Fruit fly (Drosophila melanogaster) whole organism, prepupa: ENCODE measurements around the gene bnl.

Source experiments
- CG15336 ChIP-seq: fragments of 200-800 bp; sonication (Bioruptor generic); IDR thresholded peaks from 2 replicates; pipeline ENCODE4 v1.3.6; 2022; ENCODE audit warnings: missing biosample characterization, missing genetic modification characterization
- Hr38 ChIP-seq: sonication (Bioruptor generic); optimal IDR thresholded peaks from 2 replicates; lab custom pipeline; 2016; ENCODE audit warnings: missing biosample characterization, missing genetic modification characterization
- esn ChIP-seq: fragments of 200-800 bp; sonication (Bioruptor generic); optimal IDR thresholded peaks from 2 replicates; lab custom pipeline; 2016; ENCODE audit warnings: missing biosample characterization, mild to moderate bottlenecking, missing genetic modification characterization, moderate library complexity
- fd59A ChIP-seq: fragments of 200-800 bp; sonication (Bioruptor generic); optimal IDR thresholded peaks from 2 replicates; lab custom pipeline; 2017; ENCODE audit warnings: missing biosample characterization, mild to moderate bottlenecking, missing genetic modification characterization, missing genetic modification reagents
- net ChIP-seq: fragments of 200-800 bp; sonication (Bioruptor generic); optimal IDR thresholded peaks from 3 replicates; lab custom pipeline; 2016; ENCODE audit warnings: missing biosample characterization, missing genetic modification characterization
- vri ChIP-seq: fragments of 200-800 bp; sonication (Bioruptor generic); optimal IDR thresholded peaks from 3 replicates; lab custom pipeline; 2016; ENCODE audit warnings: missing biosample characterization, mild to moderate bottlenecking, missing genetic modification characterization

DNA sequence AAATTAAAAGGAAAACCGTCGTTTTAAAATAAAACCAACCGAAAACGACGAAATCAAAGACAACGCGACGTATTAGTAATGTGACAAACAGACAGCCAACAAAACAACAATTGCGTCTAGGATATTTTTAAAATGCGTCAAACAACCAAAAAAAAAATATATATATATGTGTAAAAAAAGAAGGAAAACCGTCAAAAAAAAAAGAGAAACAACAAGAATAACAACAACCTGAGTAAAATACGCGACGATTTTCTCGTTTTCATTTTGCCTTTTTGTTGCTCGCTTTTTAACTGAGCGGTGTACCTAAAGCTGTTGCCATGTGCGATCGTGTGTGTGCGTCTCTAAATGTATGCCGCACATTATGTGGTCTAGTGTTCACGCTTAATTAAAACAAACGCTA, 3.1 kb downstream of the bnl start:
- TF ChIP-seq net (GFP tag; lab: Kevin White, UChicago) (no peak), esn (GFP tag; lab: Kevin White, UChicago) (no peak), CG15336 (GFP tag; lab: Robert Waterston, UW) (peak; percentile 71), Hr38 (no peak), vri (GFP tag; lab: Kevin White, UChicago) (no peak), fd59A (no peak)
